Fruit fly (Drosophila melanogaster) whole organism, embryonic: ENCODE data around the gene CG7656.

Experiments
- Aef1 ChIP-seq: fragments of 200-800 bp; sonication (Bioruptor generic); IDR thresholded peaks from 3 replicates; pipeline ENCODE4 v1.3.6; 2022; ENCODE audit warnings: missing biosample characterization, missing genetic modification characterization
- Atf-2 ChIP-seq: fragments of 200-800 bp; sonication (Bioruptor generic); optimal IDR thresholded peaks from 2 replicates; lab custom pipeline; 2016; ENCODE audit warnings: missing biosample characterization, missing genetic modification characterization
- BEAF-32 ChIP-seq: fragments of 200-800 bp; sonication (Bioruptor generic); optimal IDR thresholded peaks from 3 replicates; lab custom pipeline; 2017; ENCODE audit warnings: missing biosample characterization, missing genetic modification characterization, mild to moderate bottlenecking, moderate library complexity, missing genetic modification reagents
- Blimp-1 ChIP-seq: fragments of 200-800 bp; sonication (Bioruptor generic); optimal IDR thresholded peaks from 3 replicates; lab custom pipeline; 2018; ENCODE audit warnings: missing biosample characterization, missing genetic modification characterization, mild to moderate bottlenecking, moderate library complexity, missing genetic modification reagents
- CG10979 ChIP-seq: fragments of 200-800 bp; sonication (Bioruptor generic); optimal IDR thresholded peaks from 2 replicates; lab custom pipeline; 2018; ENCODE audit warnings: missing biosample characterization, mild to moderate bottlenecking, missing genetic modification characterization, moderate library complexity
- CG11085 ChIP-seq: fragments of 200-800 bp; sonication (Bioruptor generic); IDR thresholded peaks from 2 replicates; pipeline ENCODE4 v1.3.6; 2022; ENCODE audit warnings: missing biosample characterization, missing genetic modification characterization
- CG12659 ChIP-seq: fragments of 200-800 bp; sonication (Bioruptor generic); optimal IDR thresholded peaks from 3 replicates; lab custom pipeline; 2017; ENCODE audit warnings: mild to moderate bottlenecking, missing biosample characterization, missing genetic modification reagents, missing genetic modification characterization
- CG13123 ChIP-seq: fragments of 200-800 bp; sonication (Bioruptor generic); optimal IDR thresholded peaks from 2 replicates; lab custom pipeline; 2016; ENCODE audit warnings: missing biosample characterization, missing genetic modification characterization
- CG15011 ChIP-seq: fragments of 200-800 bp; sonication (Bioruptor generic); optimal IDR thresholded peaks from 3 replicates; lab custom pipeline; 2018; ENCODE audit warnings: missing biosample characterization, mild to moderate bottlenecking, missing genetic modification characterization
- CG16779 ChIP-seq: fragments of 200-800 bp; sonication (Bioruptor generic); IDR thresholded peaks from 2 replicates; pipeline ENCODE4 v1.3.6; 2022; ENCODE audit warnings: missing biosample characterization, missing genetic modification characterization
- CG2199 ChIP-seq: fragments of 200-800 bp; sonication (Bioruptor generic); IDR thresholded peaks from 3 replicates; pipeline ENCODE4 v1.3.6; 2022; ENCODE audit warnings: missing biosample characterization, missing genetic modification characterization
- CG30403 ChIP-seq: fragments of 200-800 bp; sonication (Bioruptor generic); optimal IDR thresholded peaks from 3 replicates; lab custom pipeline; 2016; ENCODE audit warnings: missing biosample characterization, missing genetic modification characterization
- CG5245 ChIP-seq: fragments of 200-800 bp; sonication (Bioruptor generic); optimal IDR thresholded peaks from 3 replicates; lab custom pipeline; 2016; ENCODE audit warnings: missing biosample characterization, missing genetic modification characterization
- CG7357 ChIP-seq: fragments of 200-800 bp; sonication (Bioruptor generic); IDR thresholded peaks from 3 replicates; pipeline ENCODE4 v1.3.6; 2022; ENCODE audit warnings: missing biosample characterization, missing genetic modification characterization
- CG8388 ChIP-seq: fragments of 200-800 bp; sonication (Bioruptor generic); optimal IDR thresholded peaks from 2 replicates; lab custom pipeline; 2019; ENCODE audit warnings: missing biosample characterization, mild to moderate bottlenecking, missing genetic modification characterization, moderate library complexity
- CG8765 ChIP-seq: fragments of 200-800 bp; sonication (Bioruptor generic); IDR thresholded peaks from 2 replicates; pipeline ENCODE4 v1.3.6; 2022; ENCODE audit warnings: missing biosample characterization, missing genetic modification characterization
- CG8924 ChIP-seq: fragments of 200-800 bp; optimal IDR thresholded peaks from 3 replicates; lab custom pipeline; 2019; ENCODE audit warnings: missing biosample characterization, mild to moderate bottlenecking, missing genetic modification characterization, moderate library complexity
- CG9609 ChIP-seq: fragments of 200-800 bp; sonication (Bioruptor generic); optimal IDR thresholded peaks from 3 replicates; lab custom pipeline; 2016; ENCODE audit warnings: missing biosample characterization, missing genetic modification characterization
- CG9932 ChIP-seq: fragments of 200-800 bp; sonication (Bioruptor generic); IDR thresholded peaks from 2 replicates; pipeline ENCODE4 v1.3.6; 2022; ENCODE audit warnings: missing biosample characterization, missing genetic modification characterization
- D ChIP-seq, 2 experiments: fragments of 200-800 bp in 1 of 2; fragments of >200 bp in 1 of 2; sonication (Bioruptor generic) in 1 of 2; optimal IDR thresholded peaks; 2 replicates in 1 of 2; 3 replicates in 1 of 2; lab custom pipeline; 2017; ENCODE audit warnings: mild to moderate bottlenecking in 1 of 2, missing biosample characterization in 1 of 2, missing genetic modification characterization in 1 of 2, missing genetic modification reagents in 1 of 2
- Gsc ChIP-seq: fragments of 200-800 bp; sonication (Bioruptor generic); IDR thresholded peaks from 2 replicates; pipeline ENCODE4 v1.3.6; 2022; ENCODE audit warnings: missing biosample characterization, missing genetic modification characterization
- HHEX ChIP-seq: fragments of 200-800 bp; sonication (Bioruptor generic); optimal IDR thresholded peaks from 3 replicates; lab custom pipeline; 2017; ENCODE audit warnings: missing biosample characterization, mild to moderate bottlenecking, missing genetic modification characterization, missing genetic modification reagents
- Hr78 ChIP-seq, 2 experiments: fragments of 200-800 bp in 1 of 2; fragments of >200 bp in 1 of 2; sonication (Bioruptor generic) in 1 of 2; optimal IDR thresholded peaks; 2 replicates each; lab custom pipeline; 2017 to 2019; ENCODE audit warnings: missing biosample characterization in 2 of 2, missing genetic modification characterization in 2 of 2, mild to moderate bottlenecking in 1 of 2, moderate library complexity in 1 of 2
- NFAT ChIP-seq: fragments of 200-800 bp; sonication (Bioruptor generic); IDR thresholded peaks from 2 replicates; pipeline ENCODE4 v1.3.6; 2022; ENCODE audit warnings: missing biosample characterization, missing genetic modification characterization
- Stat92E ChIP-seq, 3 experiments: fragments of >200 bp in 2 of 3; fragments of 200-800 bp in 1 of 3; sonication (Bioruptor generic) in 1 of 3; optimal IDR thresholded peaks; 2 replicates each; lab custom pipeline; 2017 to 2019; ENCODE audit warnings: missing biosample characterization in 3 of 3, missing genetic modification characterization in 3 of 3, mild to moderate bottlenecking in 1 of 3, moderate library complexity in 1 of 3
- aop ChIP-seq: fragments of 200-800 bp; sonication (Bioruptor generic); IDR thresholded peaks from 2 replicates; pipeline ENCODE4 v1.3.6; 2022; ENCODE audit warnings: missing biosample characterization, missing genetic modification characterization
- bsh ChIP-seq, 2 experiments: fragments of 200-800 bp; sonication (Bioruptor generic); optimal IDR thresholded peaks; 2 replicates each; lab custom pipeline; 2017 to 2018; ENCODE audit warnings: mild to moderate bottlenecking in 2 of 2, missing biosample characterization in 2 of 2, missing genetic modification characterization in 2 of 2, moderate library complexity in 1 of 2
- btn ChIP-seq: fragments of 200-800 bp; sonication (Bioruptor generic); optimal IDR thresholded peaks from 2 replicates; lab custom pipeline; 2016; ENCODE audit warnings: missing biosample characterization, missing genetic modification characterization
- cato ChIP-seq: fragments of 200-800 bp; sonication (Bioruptor generic); optimal IDR thresholded peaks from 2 replicates; lab custom pipeline; 2016; ENCODE audit warnings: missing biosample characterization, missing genetic modification characterization, borderline replicate concordance
- ftz-f1 ChIP-seq: fragments of 200-800 bp; sonication (Bioruptor generic); optimal IDR thresholded peaks from 2 replicates; lab custom pipeline; 2016; ENCODE audit warnings: missing biosample characterization, missing genetic modification characterization
- ham ChIP-seq: fragments of 200-800 bp; sonication (Bioruptor generic); IDR thresholded peaks from 2 replicates; pipeline ENCODE4 v1.3.6; 2022; ENCODE audit warnings: missing biosample characterization, missing genetic modification characterization
- hbn ChIP-seq: fragments of 200-800 bp; sonication (Bioruptor generic); IDR thresholded peaks from 2 replicates; pipeline ENCODE4 v1.3.6; 2022; ENCODE audit warnings: missing biosample characterization, missing genetic modification characterization; ENCODE audit not compliant: partially characterized antibody
- ind ChIP-seq: fragments of 200-800 bp; sonication (Bioruptor generic); optimal IDR thresholded peaks from 3 replicates; lab custom pipeline; 2016; ENCODE audit warnings: missing biosample characterization, missing genetic modification characterization
- kni ChIP-seq: fragments of 200-800 bp; sonication (Bioruptor generic); optimal IDR thresholded peaks from 3 replicates; lab custom pipeline; 2017; ENCODE audit warnings: mild to moderate bottlenecking, missing biosample characterization, missing genetic modification reagents, missing genetic modification characterization
- nom ChIP-seq: fragments of 200-800 bp; sonication (Bioruptor generic); optimal IDR thresholded peaks from 2 replicates; lab custom pipeline; 2017; ENCODE audit warnings: missing biosample characterization, missing genetic modification characterization, mild to moderate bottlenecking, moderate library complexity, missing genetic modification reagents
- pros ChIP-seq: fragments of 200-800 bp; sonication (Bioruptor generic); optimal IDR thresholded peaks from 3 replicates; lab custom pipeline; 2019; ENCODE audit warnings: missing biosample characterization, mild to moderate bottlenecking, missing genetic modification characterization, moderate library complexity
- scrt ChIP-seq: fragments of 200-800 bp; sonication (Bioruptor generic); optimal IDR thresholded peaks from 2 replicates; lab custom pipeline; 2018; ENCODE audit warnings: missing biosample characterization, mild to moderate bottlenecking, missing genetic modification characterization, moderate library complexity
- so ChIP-seq: fragments of 200-800 bp; sonication (Bioruptor generic); IDR thresholded peaks from 3 replicates; pipeline ENCODE4 v1.3.6; 2022; ENCODE audit warnings: missing biosample characterization, missing genetic modification characterization
- sob ChIP-seq: fragments of 200-800 bp; sonication (Bioruptor generic); IDR thresholded peaks from 2 replicates; pipeline ENCODE4 v1.3.6; 2022; ENCODE audit warnings: missing biosample characterization, missing genetic modification characterization
- sqz ChIP-seq: fragments of 200-800 bp; sonication (Bioruptor generic); optimal IDR thresholded peaks from 3 replicates; lab custom pipeline; 2018; ENCODE audit warnings: missing biosample characterization, mild to moderate bottlenecking, missing genetic modification characterization
- tap ChIP-seq: fragments of 200-800 bp; optimal IDR thresholded peaks from 3 replicates; lab custom pipeline; 2019; ENCODE audit warnings: missing biosample characterization, mild to moderate bottlenecking, missing genetic modification characterization, moderate library complexity
- yki ChIP-seq: fragments of >200 bp; optimal IDR thresholded peaks from 3 replicates; lab custom pipeline; 2018
- zfh2 ChIP-seq: fragments of 200-800 bp; sonication (Bioruptor generic); optimal IDR thresholded peaks from 2 replicates; lab custom pipeline; 2016; ENCODE audit warnings: missing biosample characterization, missing genetic modification characterization

Gene CG7656

dm6 chr3L:15563058-15563850 lies 24.7 kb downstream of the CG7656 start, which contains the start of the genes CG7739 and SCCRO (continued):
- TF ChIP-seq zfh2, result peak; percentile 41
- no peak for TF ChIP-seq Stat92E (GFP tag; optimal IDR thresholded peaks at IDR 0.05; lab: Kevin White, UChicago)
- TF ChIP-seq nom (GFP tag; lab: Kevin White, UChicago), result no peak
- TF ChIP-seq CG30403 (GFP tag; lab: Kevin White, UChicago), result peak; percentile 71
- no peak for TF ChIP-seq btn
- TF ChIP-seq CG7357 (GFP tag; lab: Robert Waterston, UW), result peak; percentile 93
- TF ChIP-seq CG12659, result peak; percentile 79
- TF ChIP-seq Aef1 (GFP tag; lab: Robert Waterston, UW), result peak; percentile 66
- peak; percentile 70 for TF ChIP-seq CG8924
- TF ChIP-seq CG16779 (GFP tag; lab: Robert Waterston, UW), result no peak
- TF ChIP-seq Gsc (GFP tag; lab: Robert Waterston, UW), result no peak
- peak; percentile 70 for TF ChIP-seq sob (GFP tag; lab: Robert Waterston, UW)
- TF ChIP-seq scrt, result no peak
- TF ChIP-seq HHEX (GFP tag; lab: Kevin White, UChicago), result no peak
- peak; percentile 19 for TF ChIP-seq CG10979 (tag; lab: Kevin White, UChicago)
- peak; percentile 5 for TF ChIP-seq cato (GFP tag; lab: Kevin White, UChicago)
- peak; percentile 57 for TF ChIP-seq tap (tag; lab: Kevin White, UChicago)
- TF ChIP-seq Hr78 (GFP tag; optimal IDR thresholded peaks at IDR 0.05; lab: Kevin White, UChicago), result no peak
- peak; percentile 58 for TF ChIP-seq CG8388 (GFP tag; lab: Kevin White, UChicago)
- TF ChIP-seq NFAT, result peak; percentile 70
- TF ChIP-seq yki (lab: Kevin White, UChicago), result no peak
- TF ChIP-seq D (optimal IDR thresholded peaks at IDR 0.05; lab: Kevin White, UChicago), result no peak
- no peak for TF ChIP-seq D (GFP tag; optimal IDR thresholded peaks at IDR 0.05; lab: Kevin White, UChicago)
- peak; percentile 66 for TF ChIP-seq CG11085 (GFP tag; lab: Robert Waterston, UW)
- peak; percentile 81 for TF ChIP-seq CG9932 (GFP tag; lab: Robert Waterston, UW)
- TF ChIP-seq aop (GFP tag; lab: Robert Waterston, UW), result no peak
- TF ChIP-seq CG5245 (GFP tag; lab: Kevin White, UChicago), result peak; percentile 44
- no peak for TF ChIP-seq ftz-f1 (GFP tag; lab: Kevin White, UChicago)
- TF ChIP-seq so (GFP tag; lab: Robert Waterston, UW), result no peak
- no peak for TF ChIP-seq CG2199
- peak; percentile 53; the same call in 1 of the 2 replicates for TF ChIP-seq CG8765 (GFP tag; lab: Robert Waterston, UW)
- no peak for TF ChIP-seq CG13123 (GFP tag; lab: Kevin White, UChicago)
- TF ChIP-seq ind (GFP tag; lab: Kevin White, UChicago), result peak; percentile 57
- TF ChIP-seq hbn (GFP tag; lab: Robert Waterston, UW), result peak; percentile 34; the same call in 1 of the 2 replicates
- no peak for TF ChIP-seq CG15011 (GFP tag; lab: Kevin White, UChicago)
- TF ChIP-seq kni, result no peak
- peak; percentile 20 for TF ChIP-seq CG9609 (GFP tag; lab: Kevin White, UChicago)
- TF ChIP-seq ham (GFP tag; lab: Robert Waterston, UW), result peak; percentile 8; the same call in 1 of the 2 replicates
- TF ChIP-seq pros (GFP tag; lab: Kevin White, UChicago), result no peak
- TF ChIP-seq bsh (GFP tag; optimal IDR thresholded peaks at IDR 0.05; lab: Kevin White, UChicago), result peak in 1 of 2 experiments; percentile 67
- TF ChIP-seq BEAF-32, result peak; percentile 67
- no peak for TF ChIP-seq sqz (GFP tag; lab: Kevin White, UChicago)
- no peak for TF ChIP-seq Atf-2 (GFP tag; lab: Kevin White, UChicago)
- no peak for TF ChIP-seq Blimp-1 (GFP tag; lab: Kevin White, UChicago)
